Worm (Caenorhabditis elegans) whole organism, L4 larva: ENCODE measurements around the gene hpo-30.

ENCODE experiments used
- fos-1 ChIP-seq: fragments of 150-350 bp; optimal IDR thresholded peaks from 2 replicates; lab custom pipeline; 2014; ENCODE audit warnings: missing biosample characterization, missing genetic modification characterization
- zag-1 ChIP-seq: fragments of 150-350 bp; optimal IDR thresholded peaks from 2 replicates; lab custom pipeline; 2014; ENCODE audit warnings: missing biosample characterization, missing genetic modification characterization

ce11 chrV:12352881-12353280 lies 42.7 kb upstream of the hpo-30 start:
- TF ChIP-seq zag-1 (tag; lab: Kevin White, UChicago) (no peak), fos-1 (no peak)
